Worm (Caenorhabditis elegans): ENCODE data around the gene M88.3.

Gene M88.3

DNA sequence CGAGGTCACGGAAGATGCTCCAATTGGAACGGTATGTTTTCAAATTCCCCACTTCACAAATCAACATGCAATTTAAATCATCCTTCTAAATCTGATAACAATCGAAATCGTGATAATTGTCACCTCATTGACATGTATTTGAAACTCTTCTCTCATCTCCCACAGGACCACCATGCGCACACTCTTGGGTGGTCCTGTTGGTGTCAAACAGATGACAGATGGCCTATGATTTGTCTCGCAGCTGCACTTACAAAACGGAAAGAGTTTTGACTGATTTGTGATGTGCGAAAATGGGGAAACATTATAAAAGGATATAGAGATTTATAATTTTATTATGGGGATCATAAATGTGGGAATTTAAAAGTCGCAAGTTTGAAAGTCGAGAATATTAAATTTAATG lies 21.4 kb downstream of the M88.3 start:
- TF ChIP-seq mml-1 (tag; optimal IDR thresholded peaks at IDR 0.05) (no peak), R02D3.7 (tag; optimal IDR thresholded peaks at IDR 0.05) (no peak), elt-1 (tag; optimal IDR thresholded peaks at IDR 0.05) (no peak), elt-2 (tag; optimal IDR thresholded peaks at IDR 0.05) (no peak), lin-39 (tag; optimal IDR thresholded peaks at IDR 0.05) (no peak), pha-4 (tag; optimal IDR thresholded peaks at IDR 0.05) (no peak), pqm-1 (tag; optimal IDR thresholded peaks at IDR 0.05) (no peak), zag-1 (tag; optimal IDR thresholded peaks at IDR 0.05) (no peak), nhr-23 (tag; optimal IDR thresholded peaks at IDR 0.05) (no peak), sea-2 (GFP tag; optimal IDR thresholded peaks at IDR 0.05) (no peak), jun-1 (tag; optimal IDR thresholded peaks at IDR 0.05) (no peak)

DNA sequence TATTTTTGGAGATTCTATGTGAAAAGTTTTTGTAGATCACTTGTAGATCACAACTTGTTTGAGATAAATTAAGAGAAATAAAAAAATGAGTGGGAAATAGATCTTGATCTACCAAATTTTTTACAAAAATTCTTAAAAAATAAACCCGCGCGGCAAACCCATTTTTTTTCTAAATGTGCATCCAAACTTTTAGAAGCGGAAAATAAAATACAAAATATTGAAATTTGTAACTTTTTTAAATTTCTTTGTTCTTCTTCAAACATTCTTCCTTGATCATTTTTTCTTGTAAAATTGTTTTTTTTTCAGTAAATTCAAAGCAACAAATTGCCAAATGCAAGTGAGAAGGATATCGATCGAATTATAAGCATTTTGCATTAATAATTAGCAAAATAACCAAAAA lies 24.8 kb downstream of the M88.3 start, which contains the start of gene cdh-4:
Gene cdh-4 (plus strand): TSS at position 301 of the 400 bp plus-strand sequence.
- TF ChIP-seq lin-15B (tag; optimal IDR thresholded peaks at IDR 0.05) (no peak), mml-1 (tag; optimal IDR thresholded peaks at IDR 0.05) (no peak), nhr-43 (tag; optimal IDR thresholded peaks at IDR 0.05; ENCODE audit: poor library complexity, severe bottlenecking) (no peak), snpc-4 (tag; optimal IDR thresholded peaks at IDR 0.05) (no peak), unc-62 (GFP tag; optimal IDR thresholded peaks at IDR 0.05) (no peak), nhr-77 (tag; optimal IDR thresholded peaks at IDR 0.05) (no peak), eor-1 (tag; optimal IDR thresholded peaks at IDR 0.05) (no peak), sea-2 (GFP tag; optimal IDR thresholded peaks at IDR 0.05) (no peak), nhr-11 (tag; optimal IDR thresholded peaks at IDR 0.05) (no peak), lin-39 (tag; optimal IDR thresholded peaks at IDR 0.05) (no peak), ceh-9 (tag; optimal IDR thresholded peaks at IDR 0.05) (no peak), nhr-28 (tag; optimal IDR thresholded peaks at IDR 0.05) (no peak), nhr-12 (tag; optimal IDR thresholded peaks at IDR 0.05) (no peak), aly-2 (tag; optimal IDR thresholded peaks at IDR 0.05) (no peak), ama-1 (optimal IDR thresholded peaks at IDR 0.05) (no peak), skn-1 (tag; optimal IDR thresholded peaks at IDR 0.05) (no peak), zag-1 (tag; optimal IDR thresholded peaks at IDR 0.05) (no peak), nhr-76 (tag; optimal IDR thresholded peaks at IDR 0.05) (no peak)

DNA sequence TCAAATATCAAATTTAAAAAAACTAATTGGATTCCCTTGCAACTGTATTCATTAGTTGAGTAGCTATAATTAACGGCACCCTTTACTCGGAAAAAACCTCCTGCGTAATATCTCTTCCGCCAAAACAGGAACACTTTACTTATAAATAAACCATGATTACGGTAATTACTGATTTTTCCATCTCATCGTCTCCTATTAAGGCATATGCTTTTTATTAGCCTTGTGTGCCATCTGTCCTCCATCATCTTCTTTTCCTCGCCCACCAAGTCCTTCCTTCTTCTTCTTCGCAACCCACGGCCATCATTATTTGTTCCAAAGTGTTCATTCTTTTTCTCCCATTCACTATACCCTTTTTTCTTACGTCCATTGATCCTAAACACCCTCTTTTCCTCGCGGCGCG lies 25.4 kb downstream of the M88.3 start:
- no peak for TF ChIP-seq ama-1 (optimal IDR thresholded peaks at IDR 0.05)
- TF ChIP-seq ceh-9 (tag; optimal IDR thresholded peaks at IDR 0.05) = no peak
- TF ChIP-seq nhr-77 (tag; optimal IDR thresholded peaks at IDR 0.05) = no peak
- TF ChIP-seq ztf-11 (tag; optimal IDR thresholded peaks at IDR 0.05) = no peak
- TF ChIP-seq jun-1 (tag; optimal IDR thresholded peaks at IDR 0.05) = no peak
- no peak for TF ChIP-seq unc-39 (tag; optimal IDR thresholded peaks at IDR 0.05)
- TF ChIP-seq nhr-25 (tag; optimal IDR thresholded peaks at IDR 0.05) = no peak
- TF ChIP-seq egl-27 (tag; optimal IDR thresholded peaks at IDR 0.05) = no peak
- TF ChIP-seq ceh-28 (tag; optimal IDR thresholded peaks at IDR 0.05) = no peak
- no peak for TF ChIP-seq R02D3.7 (tag; optimal IDR thresholded peaks at IDR 0.05)
- TF ChIP-seq daf-12 (tag; optimal IDR thresholded peaks at IDR 0.05) = no peak
- TF ChIP-seq hmg-11 (tag; optimal IDR thresholded peaks at IDR 0.05) = no peak
- no peak for TF ChIP-seq eor-1 (tag; optimal IDR thresholded peaks at IDR 0.05)
- TF ChIP-seq pha-4 (tag; optimal IDR thresholded peaks at IDR 0.05) = no peak
- no peak for TF ChIP-seq mml-1 (tag; optimal IDR thresholded peaks at IDR 0.05)
- no peak for TF ChIP-seq elt-1 (tag; optimal IDR thresholded peaks at IDR 0.05)

DNA sequence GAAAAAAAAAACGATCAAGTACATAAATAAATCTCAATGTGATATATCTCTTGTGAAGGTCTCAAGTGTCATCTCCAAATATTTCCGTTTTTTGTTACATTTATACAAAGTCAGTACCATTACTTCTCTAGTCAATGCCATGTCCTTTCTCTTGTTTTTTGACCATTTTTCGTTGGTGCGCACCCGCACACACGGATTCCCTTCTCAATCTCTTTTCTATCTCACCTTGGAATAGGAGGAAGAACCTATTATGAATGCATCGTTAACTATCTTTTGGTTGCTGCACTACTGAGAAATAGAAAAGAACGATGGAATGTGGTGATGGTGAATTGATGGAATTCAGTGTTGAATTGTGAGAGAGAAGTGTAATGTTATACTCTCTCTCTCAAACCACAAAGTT lies 27.1 kb downstream of the M88.3 start:
- TF ChIP-seq unc-39 (tag; optimal IDR thresholded peaks at IDR 0.05) (no peak), fkh-2 (tag; optimal IDR thresholded peaks at IDR 0.05) (no peak), jun-1 (tag; optimal IDR thresholded peaks at IDR 0.05) (no peak), lsy-12 (tag; optimal IDR thresholded peaks at IDR 0.05) (no peak), nhr-76 (tag; optimal IDR thresholded peaks at IDR 0.05) (no peak), nhr-12 (tag; optimal IDR thresholded peaks at IDR 0.05) (no peak), zag-1 (tag; optimal IDR thresholded peaks at IDR 0.05) (no peak), hmg-11 (tag; optimal IDR thresholded peaks at IDR 0.05) (no peak), aly-2 (tag; optimal IDR thresholded peaks at IDR 0.05) (no peak), ZK546.5 (tag; optimal IDR thresholded peaks at IDR 0.05) (no peak), ama-1 (optimal IDR thresholded peaks at IDR 0.05) (no peak), nhr-11 (tag; optimal IDR thresholded peaks at IDR 0.05) (no peak), nhr-43 (tag; optimal IDR thresholded peaks at IDR 0.05; ENCODE audit: poor library complexity, severe bottlenecking) (no peak), mml-1 (tag; optimal IDR thresholded peaks at IDR 0.05) (no peak), nfya-1 (tag; optimal IDR thresholded peaks at IDR 0.05; ENCODE audit: insufficient read depth) (no peak), ceh-82 (tag; optimal IDR thresholded peaks at IDR 0.05) (no peak), nhr-77 (tag; optimal IDR thresholded peaks at IDR 0.05) (no peak)

Measured in whole organism, L3 larva.